Fruit fly (Drosophila melanogaster): ENCODE measurements around the gene Usp5.

- TF ChIP-seq pan (optimal IDR thresholded peaks at IDR 0.05) (no peak), psq (optimal IDR thresholded peaks at IDR 0.05) (no peak), Dll (optimal IDR thresholded peaks at IDR 0.05) (no peak), usp (GFP tag; optimal IDR thresholded peaks at IDR 0.05) (no peak)
These were observed 52.6 kb downstream of the Usp5 start for dm6 chr3L:3095590-3095989.
